Fruit fly (Drosophila melanogaster) whole organism, wandering third instar larva: ENCODE data around the gene myd.

Experiments used
- Abd-B ChIP-seq: fragments of >200 bp; optimal IDR thresholded peaks from 2 replicates; lab custom pipeline; 2017; ENCODE audit warnings: missing biosample characterization, missing genetic modification characterization
- CG9705 ChIP-seq: fragments of 200-800 bp; sonication (Bioruptor generic); optimal IDR thresholded peaks from 2 replicates; lab custom pipeline; 2018; ENCODE audit warnings: missing biosample characterization, mild to moderate bottlenecking, missing genetic modification characterization
- CrebA ChIP-seq: fragments of 200-800 bp; sonication (Bioruptor generic); optimal IDR thresholded peaks from 2 replicates; lab custom pipeline; 2016; ENCODE audit warnings: missing biosample characterization, mild to moderate bottlenecking, missing genetic modification characterization, borderline replicate concordance
- Dfd ChIP-seq: fragments of >200 bp; optimal IDR thresholded peaks from 2 replicates; lab custom pipeline; 2017; ENCODE audit warnings: missing biosample characterization, missing genetic modification characterization
- Dif ChIP-seq: fragments of 200-275, 200-300 bp; sonication (Bioruptor generic); optimal IDR thresholded peaks from 2 replicates; lab custom pipeline; 2018; ENCODE audit warnings: missing biosample characterization, missing genetic modification characterization; ENCODE audit not compliant: partially characterized antibody
- GATAd ChIP-seq: sonication (Bioruptor generic); optimal IDR thresholded peaks from 2 replicates; lab custom pipeline; 2016; ENCODE audit warnings: missing biosample characterization, missing genetic modification characterization
- HLH106 ChIP-seq: fragments of 200-800 bp; optimal IDR thresholded peaks from 3 replicates; lab custom pipeline; 2019; ENCODE audit warnings: missing biosample characterization, mild to moderate bottlenecking, missing genetic modification characterization, moderate library complexity
- Hnf4 ChIP-seq: fragments of 200-800 bp; sonication (Bioruptor generic); optimal IDR thresholded peaks from 2 replicates; lab custom pipeline; 2016; ENCODE audit warnings: missing biosample characterization, mild to moderate bottlenecking, missing genetic modification characterization
- Hr78 ChIP-seq: fragments of >200 bp; optimal IDR thresholded peaks from 2 replicates; lab custom pipeline; 2017; ENCODE audit warnings: missing biosample characterization, missing genetic modification characterization
- Hr83 ChIP-seq: fragments of 200-300 bp; sonication (Bioruptor generic); optimal IDR thresholded peaks from 2 replicates; lab custom pipeline; 2016; ENCODE audit warnings: missing biosample characterization, mild to moderate bottlenecking, missing genetic modification characterization, moderate library complexity; ENCODE audit not compliant: poor library complexity, severe bottlenecking
- Mio ChIP-seq: sonication (Bioruptor generic); optimal IDR thresholded peaks from 2 replicates; lab custom pipeline; 2016; ENCODE audit warnings: missing biosample characterization, missing genetic modification characterization
- N ChIP-seq: fragments of >200 bp; optimal IDR thresholded peaks from 2 replicates; lab custom pipeline; 2018; ENCODE audit warnings: missing biosample characterization, missing external identifiers, missing genetic modification characterization
- OdsH ChIP-seq: fragments of 200-800 bp; sonication (Bioruptor generic); optimal IDR thresholded peaks from 2 replicates; lab custom pipeline; 2016; ENCODE audit warnings: missing biosample characterization, mild to moderate bottlenecking, missing genetic modification characterization
- Rel ChIP-seq, 2 experiments: fragments of 200-800 bp; sonication (Bioruptor generic) in 1 of 2; optimal IDR thresholded peaks; 2 replicates in 1 of 2; 3 replicates in 1 of 2; lab custom pipeline; 2016 to 2019; ENCODE audit warnings: mild to moderate bottlenecking in 2 of 2, missing biosample characterization in 2 of 2, missing genetic modification characterization in 2 of 2, moderate library complexity in 1 of 2
- Sp1 ChIP-seq: fragments of 200-800 bp; sonication (Bioruptor generic); optimal IDR thresholded peaks from 3 replicates; lab custom pipeline; 2019; ENCODE audit warnings: missing biosample characterization, mild to moderate bottlenecking, missing genetic modification characterization, moderate library complexity
- Vsx2 ChIP-seq: fragments of 200-300, 225-300 bp; sonication (Bioruptor generic); optimal IDR thresholded peaks from 2 replicates; lab custom pipeline; 2018; ENCODE audit warnings: missing biosample characterization, missing genetic modification characterization; ENCODE audit not compliant: partially characterized antibody
- br ChIP-seq: fragments of 200-800 bp; sonication (Bioruptor generic); optimal IDR thresholded peaks from 2 replicates; lab custom pipeline; 2016; ENCODE audit warnings: missing biosample characterization, missing genetic modification characterization
- brk ChIP-seq: fragments of 200-800 bp; sonication (Bioruptor generic); optimal IDR thresholded peaks from 2 replicates; lab custom pipeline; 2016; ENCODE audit warnings: missing biosample characterization, mild to moderate bottlenecking, missing genetic modification characterization
- dl ChIP-seq, 2 experiments: fragments of 175-275, 200-275 bp in 1 of 2; fragments of 200-275 bp in 1 of 2; sonication (Bioruptor generic); optimal IDR thresholded peaks; lab custom pipeline; 2018; ENCODE audit warnings: mild to moderate bottlenecking in 2 of 2, missing biosample characterization in 2 of 2, missing genetic modification characterization in 2 of 2, moderate library complexity in 2 of 2; ENCODE audit not compliant: partially characterized antibody in 2 of 2, insufficient read depth in 1 of 2
- dmrt93B ChIP-seq: fragments of 200-800 bp; sonication (Bioruptor generic); optimal IDR thresholded peaks from 2 replicates; lab custom pipeline; 2018; ENCODE audit warnings: missing biosample characterization, mild to moderate bottlenecking, missing genetic modification characterization
- dsf ChIP-seq: sonication (Bioruptor generic); optimal IDR thresholded peaks from 2 replicates; lab custom pipeline; 2016; ENCODE audit warnings: missing biosample characterization, missing genetic modification characterization, borderline replicate concordance
- foxo ChIP-seq, 2 experiments: fragments of 200-800 bp; sonication (Bioruptor generic); optimal IDR thresholded peaks; 2 replicates in 1 of 2; 3 replicates in 1 of 2; lab custom pipeline; 2016 to 2017; ENCODE audit warnings: missing biosample characterization in 2 of 2, missing genetic modification characterization in 2 of 2
- fru ChIP-seq: fragments of 200-800 bp; sonication (Bioruptor generic); optimal IDR thresholded peaks from 3 replicates; lab custom pipeline; 2016; ENCODE audit warnings: missing biosample characterization, mild to moderate bottlenecking, missing genetic modification characterization
- h ChIP-seq: fragments of 200-800 bp; sonication (Bioruptor generic); optimal IDR thresholded peaks from 3 replicates; lab custom pipeline; 2016; ENCODE audit warnings: missing biosample characterization, mild to moderate bottlenecking, missing genetic modification characterization
- lola ChIP-seq: fragments of >200 bp; optimal IDR thresholded peaks from 2 replicates; lab custom pipeline; 2017; ENCODE audit warnings: missing biosample characterization, missing genetic modification characterization
- pan ChIP-seq: fragments of >200 bp; optimal IDR thresholded peaks from 2 replicates; lab custom pipeline; 2017
- psq ChIP-seq: fragments of 200-800 bp; sonication (Bioruptor generic); optimal IDR thresholded peaks from 3 replicates; lab custom pipeline; 2017; ENCODE audit warnings: missing biosample characterization, mild to moderate bottlenecking, missing genetic modification characterization, moderate library complexity
- rgr ChIP-seq: fragments of 200-800 bp; sonication (Bioruptor generic); optimal IDR thresholded peaks from 3 replicates; lab custom pipeline; 2016; ENCODE audit warnings: missing biosample characterization, mild to moderate bottlenecking, missing genetic modification characterization
- sage ChIP-seq: fragments of 200-800 bp; sonication (Bioruptor generic); optimal IDR thresholded peaks from 2 replicates; lab custom pipeline; 2016; ENCODE audit warnings: missing biosample characterization, mild to moderate bottlenecking, missing genetic modification characterization
- sv ChIP-seq: fragments of 200-800 bp; sonication (Bioruptor generic); optimal IDR thresholded peaks from 3 replicates; lab custom pipeline; 2016; ENCODE audit warnings: missing biosample characterization, missing genetic modification characterization
- usp ChIP-seq: fragments of >200 bp; optimal IDR thresholded peaks from 2 replicates; lab custom pipeline; 2017; ENCODE audit warnings: missing biosample characterization, missing genetic modification characterization
- woc ChIP-seq: sonication (Bioruptor generic); optimal IDR thresholded peaks from 2 replicates; lab custom pipeline; 2016; ENCODE audit warnings: missing biosample characterization, mild to moderate bottlenecking, missing genetic modification characterization

The myd gene

DNA sequence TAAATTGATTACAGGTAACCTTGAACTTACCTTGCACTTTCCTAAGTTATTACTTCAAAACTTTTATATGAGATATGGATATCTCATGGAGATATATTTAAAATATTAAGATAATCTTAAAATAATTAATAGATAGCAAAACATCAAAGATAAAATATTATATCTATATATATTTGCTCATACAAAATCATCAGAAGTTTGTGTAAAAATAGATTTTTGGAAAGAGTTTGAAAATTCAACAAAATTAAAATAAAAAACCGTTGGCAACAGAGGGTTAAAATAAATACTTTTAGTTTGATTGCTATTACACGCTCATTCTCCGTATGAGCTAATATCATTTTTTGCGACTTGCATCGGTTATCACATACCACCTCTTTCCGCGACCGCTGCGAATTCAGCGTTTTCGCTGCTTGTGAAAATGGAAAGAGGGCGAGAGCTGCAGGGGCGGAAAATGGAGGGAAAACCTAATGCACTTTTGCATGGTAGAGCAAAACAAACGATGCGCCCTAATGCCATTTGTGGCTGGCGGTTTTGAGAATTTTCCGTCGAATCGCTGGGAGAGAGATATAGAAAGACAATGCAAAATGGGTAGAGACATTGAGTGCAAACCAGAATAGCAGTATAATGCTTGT is 32.2 kb downstream of the myd start:
- TF ChIP-seq psq: no peak
- no peak for TF ChIP-seq sv (GFP tag; lab: Kevin White, UChicago)
- no peak for TF ChIP-seq Hnf4 (GFP tag; lab: Kevin White, UChicago)
- TF ChIP-seq dsf (GFP tag; lab: Kevin White, UChicago): no peak

DNA sequence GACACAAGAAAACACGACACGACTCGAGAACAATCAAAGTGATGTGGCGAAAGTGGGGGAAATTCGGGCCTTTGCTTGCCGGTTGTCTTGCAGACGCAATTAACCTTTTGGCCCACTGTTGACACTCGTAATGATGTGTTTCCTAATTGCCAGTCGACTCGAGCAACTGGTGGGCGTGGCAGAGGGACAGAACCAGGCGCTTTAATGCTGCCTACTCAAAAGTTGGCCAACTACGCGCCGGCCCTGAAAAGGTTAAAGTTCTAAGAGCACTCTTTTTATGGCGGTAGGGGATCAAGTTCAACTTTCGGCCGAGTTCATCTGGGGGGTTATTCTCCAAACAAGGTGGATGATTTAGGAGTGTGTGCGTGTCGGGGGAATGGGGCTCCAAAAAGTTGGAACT is 40.9 kb downstream of the myd start:
- TF ChIP-seq dmrt93B (GFP tag; lab: Kevin White, UChicago) (no peak), Hnf4 (GFP tag; lab: Kevin White, UChicago) (no peak), Mio (no peak), sage (GFP tag; lab: Kevin White, UChicago) (no peak), dl (GFP tag; optimal IDR thresholded peaks at IDR 0.05; lab: Kevin White, UChicago; ENCODE audit: insufficient read depth in 1 of 2, partially characterized antibody in 2 of 2) (no peak), Dfd (GFP tag; lab: Kevin White, UChicago) (no peak), Dif (no peak), pan (lab: Kevin White, UChicago) (no peak), dsf (GFP tag; lab: Kevin White, UChicago) (no peak), woc (GFP tag; lab: Kevin White, UChicago) (no peak), br (no peak), Abd-B (GFP tag; lab: Kevin White, UChicago) (no peak), OdsH (GFP tag; lab: Kevin White, UChicago) (no peak), Vsx2 (GFP tag; lab: Kevin White, UChicago) (no peak)

DNA sequence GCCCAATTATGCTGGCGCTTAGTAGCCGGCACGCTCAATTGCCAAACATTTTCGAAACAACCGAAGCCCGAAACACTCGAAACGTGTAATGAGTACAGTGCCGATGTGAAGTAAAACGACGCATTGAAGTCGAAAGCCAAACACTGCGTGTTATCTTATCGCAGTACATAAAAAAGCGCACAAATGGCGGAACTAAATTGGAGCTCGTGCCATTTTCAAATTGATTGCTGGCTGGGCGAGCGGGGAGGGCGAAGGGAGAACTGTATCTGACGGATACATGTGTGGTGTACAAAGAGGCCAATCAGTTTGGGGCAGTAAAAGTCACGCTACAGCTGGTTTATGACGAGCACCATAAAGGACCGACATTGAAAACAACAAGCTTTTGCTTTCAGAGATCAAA is 42.9 kb downstream of the myd start:
- TF ChIP-seq GATAd (no peak), h (GFP tag; lab: Kevin White, UChicago) (peak; percentile 74)
- TF ChIP-seq, all 38 proteins: peak for 1

DNA sequence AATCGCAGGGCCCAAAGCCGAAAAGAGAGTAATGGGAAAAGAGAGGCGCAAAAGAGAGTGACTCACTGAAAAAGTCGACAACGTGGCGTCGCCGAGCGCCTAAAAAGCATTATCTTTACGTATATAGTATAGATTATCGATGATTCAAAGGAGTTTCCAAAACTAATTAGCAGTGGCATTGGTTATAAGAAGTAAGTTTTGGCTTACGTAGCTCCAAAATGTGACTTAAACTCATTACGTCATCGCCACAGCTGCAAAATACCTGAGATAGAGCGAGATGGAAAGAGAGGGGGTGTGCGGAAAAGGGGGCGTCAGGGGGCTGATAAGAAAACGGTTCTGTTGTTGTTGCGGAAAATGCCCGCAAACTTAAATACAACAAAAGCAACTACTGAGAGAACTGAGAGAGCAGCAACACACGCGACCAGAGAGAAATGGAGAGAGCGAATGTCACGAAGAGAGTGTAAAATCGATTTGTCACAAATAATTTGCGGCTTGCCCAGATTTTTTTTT is 45.0 kb downstream of the myd start:
- TF ChIP-seq dl (GFP tag; optimal IDR thresholded peaks at IDR 0.05; lab: Kevin White, UChicago; ENCODE audit: insufficient read depth in 1 of 2, partially characterized antibody in 2 of 2) (peak; percentile 1 to 58), sv (GFP tag; lab: Kevin White, UChicago) (no peak), Hr78 (GFP tag; lab: Kevin White, UChicago) (no peak), lola (GFP tag; lab: Kevin White, UChicago) (no peak), usp (no peak), OdsH (GFP tag; lab: Kevin White, UChicago) (no peak), Hnf4 (GFP tag; lab: Kevin White, UChicago) (no peak), Abd-B (GFP tag; lab: Kevin White, UChicago) (no peak), Sp1 (GFP tag; lab: Kevin White, UChicago) (no peak), CrebA (GFP tag; lab: Kevin White, UChicago) (peak; percentile 52), Rel (GFP tag; optimal IDR thresholded peaks at IDR 0.05; lab: Kevin White, UChicago) (no peak), Rel (tag; optimal IDR thresholded peaks at IDR 0.05; lab: Kevin White, UChicago) (no peak), GATAd (no peak), N (GFP tag; lab: Kevin White, UChicago) (no peak), Vsx2 (GFP tag; lab: Kevin White, UChicago) (no peak), Dif (peak; percentile 43)

DNA sequence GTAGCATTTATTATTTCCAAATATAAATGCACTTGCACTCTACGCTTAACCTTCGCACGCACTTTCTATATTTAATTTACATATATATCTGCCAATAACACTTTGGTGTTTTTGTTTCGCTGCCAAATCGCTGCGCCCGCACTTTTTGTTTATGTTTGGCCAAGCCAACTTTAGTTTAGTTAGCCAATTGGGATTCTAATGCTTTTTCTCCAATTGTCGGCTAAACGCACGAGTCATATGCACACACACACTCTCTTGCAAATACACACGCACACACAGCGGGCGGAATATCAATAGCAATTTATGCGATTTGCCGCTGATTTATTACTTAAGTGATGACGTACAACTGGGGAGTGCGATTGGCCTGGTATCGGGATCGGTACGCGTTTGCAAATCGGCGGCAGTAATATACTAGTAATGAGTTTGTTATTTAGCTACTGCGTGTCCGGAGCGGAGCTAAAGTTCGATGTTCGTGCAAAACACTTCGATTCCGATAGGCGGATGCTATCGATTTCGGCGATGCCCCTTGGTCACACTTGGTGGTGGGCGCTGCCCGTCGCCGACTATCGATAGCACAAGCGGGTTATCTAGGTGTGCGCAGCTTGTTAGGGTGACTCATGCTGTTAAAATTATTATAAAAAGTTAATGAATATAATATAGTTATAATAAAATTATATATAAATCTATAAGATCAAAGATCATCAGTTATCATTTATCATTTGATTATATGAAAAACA is 45.8 kb downstream of the myd start, which contains the start of gene vib:
vib (minus strand) TSS at position 515 of the 737 bp plus-strand sequence.
- TF ChIP-seq brk (GFP tag; lab: Kevin White, UChicago): no peak
- TF ChIP-seq foxo (GFP tag; optimal IDR thresholded peaks at IDR 0.05; lab: Kevin White, UChicago): peak in 1 of 2 experiments; percentile 62
- peak; percentile 12 for TF ChIP-seq CG9705 (GFP tag; lab: Kevin White, UChicago)
- peak; percentile 39 for TF ChIP-seq h (GFP tag; lab: Kevin White, UChicago)
- peak; percentile 5 for TF ChIP-seq Hr83
- peak; percentile 56 for TF ChIP-seq Sp1 (GFP tag; lab: Kevin White, UChicago)
- TF ChIP-seq HLH106 (tag; lab: Kevin White, UChicago): peak; percentile 56
- TF ChIP-seq Rel (GFP tag; optimal IDR thresholded peaks at IDR 0.05; lab: Kevin White, UChicago): no peak
- TF ChIP-seq Rel (tag; optimal IDR thresholded peaks at IDR 0.05; lab: Kevin White, UChicago): peak; percentile 38
- peak; percentile 27 for TF ChIP-seq sv (GFP tag; lab: Kevin White, UChicago)
- TF ChIP-seq woc (GFP tag; lab: Kevin White, UChicago): no peak
- peak; percentile 15 for TF ChIP-seq sage (GFP tag; lab: Kevin White, UChicago)
- peak; percentile 16 for TF ChIP-seq rgr (GFP tag; lab: Kevin White, UChicago)
- TF ChIP-seq psq: peak; percentile 26
- peak; percentile 80 for TF ChIP-seq fru (GFP tag; lab: Kevin White, UChicago)
- no peak for TF ChIP-seq pan (lab: Kevin White, UChicago)
- TF ChIP-seq OdsH (GFP tag; lab: Kevin White, UChicago): no peak
- peak; percentile 45 for TF ChIP-seq br
- no peak for TF ChIP-seq Mio
